Fruit fly (Drosophila melanogaster) whole organism, pupa: ENCODE data around the gene CG33771.

ENCODE experiments used
- CG15710 ChIP-seq: fragments of 200-800 bp; sonication (Bioruptor generic); optimal IDR thresholded peaks from 2 replicates; lab custom pipeline; 2018; ENCODE audit warnings: missing biosample characterization, mild to moderate bottlenecking, missing genetic modification characterization, moderate library complexity
- CG17806 ChIP-seq: fragments of 200-800 bp; sonication (Bioruptor generic); optimal IDR thresholded peaks from 2 replicates; lab custom pipeline; 2018; ENCODE audit warnings: missing biosample characterization, mild to moderate bottlenecking, missing genetic modification characterization, moderate library complexity
- CG34367 ChIP-seq: fragments of 200-800 bp; sonication (Bioruptor generic); optimal IDR thresholded peaks from 2 replicates; lab custom pipeline; 2018; ENCODE audit warnings: missing biosample characterization, mild to moderate bottlenecking, missing genetic modification characterization
- CG4496 ChIP-seq: fragments of 200-800 bp; sonication (Bioruptor generic); IDR thresholded peaks from 3 replicates; pipeline ENCODE4 v1.3.6; 2022; ENCODE audit warnings: missing biosample characterization, missing genetic modification characterization
- CG8159 ChIP-seq: fragments of 200-800 bp; sonication (Bioruptor generic); optimal IDR thresholded peaks from 3 replicates; lab custom pipeline; 2018; ENCODE audit warnings: missing biosample characterization, mild to moderate bottlenecking, missing genetic modification characterization, moderate library complexity
- CG8301 ChIP-seq: fragments of 200-800 bp; sonication (Bioruptor generic); optimal IDR thresholded peaks from 2 replicates; lab custom pipeline; 2018; ENCODE audit warnings: missing biosample characterization, mild to moderate bottlenecking, missing genetic modification characterization
- EcR ChIP-seq: fragments of 200-800 bp; sonication (Bioruptor generic); optimal IDR thresholded peaks from 3 replicates; lab custom pipeline; 2019; ENCODE audit warnings: missing biosample characterization, missing genetic modification characterization, mild to moderate bottlenecking, moderate library complexity, missing genetic modification reagents
- Ets98B ChIP-seq: fragments of 200-800 bp; sonication (Bioruptor generic); IDR thresholded peaks from 2 replicates; pipeline ENCODE4 v1.3.6; 2022; ENCODE audit warnings: missing biosample characterization, missing genetic modification characterization
- Pif1B ChIP-seq: fragments of 200-800 bp; sonication (Bioruptor generic); optimal IDR thresholded peaks from 3 replicates; lab custom pipeline; 2016; ENCODE audit warnings: missing biosample characterization, missing genetic modification characterization
- Snoo ChIP-seq: fragments of 200-800 bp; sonication (Bioruptor generic); optimal IDR thresholded peaks from 3 replicates; lab custom pipeline; 2017; ENCODE audit warnings: missing biosample characterization, mild to moderate bottlenecking, missing genetic modification characterization, inconsistent platforms
- rn ChIP-seq: fragments of 200-800 bp; sonication (Bioruptor generic); IDR thresholded peaks from 2 replicates; pipeline ENCODE4 v1.3.6; 2022; ENCODE audit warnings: missing biosample characterization, missing genetic modification characterization

- no peak for TF ChIP-seq CG8301
- TF ChIP-seq Snoo, result no peak
- no peak for TF ChIP-seq CG8159 (tag; lab: Kevin White, UChicago)
- no peak for TF ChIP-seq rn (GFP tag; lab: Robert Waterston, UW)
- no peak for TF ChIP-seq EcR (GFP tag; lab: Kevin White, UChicago)
- no peak for TF ChIP-seq CG34367 (tag; lab: Kevin White, UChicago)
- TF ChIP-seq CG17806 (tag; lab: Kevin White, UChicago), result no peak
- no peak for TF ChIP-seq CG15710
- TF ChIP-seq Pif1B, result no peak
- no peak for TF ChIP-seq CG4496
- TF ChIP-seq Ets98B (GFP tag; lab: Robert Waterston, UW), result no peak
Observed at dm6 chr3L:22616784-22617183, 32.4 kb upstream of the CG33771 start.
